Fruit fly (Drosophila melanogaster): ENCODE data around the gene milt.

Gene milt

dm6 chr2L:7043039-7043905 lies 5.6 kb downstream of the milt start (continued):
- TF ChIP-seq NC2β (GFP tag; optimal IDR thresholded peaks at IDR 0.05) (peak; percentile 33), Doc3 (GFP tag; IDR thresholded peaks at IDR 0.05; ENCODE audit: partially characterized antibody) (no peak), CG3726 (GFP tag; IDR thresholded peaks at IDR 0.05) (no peak), kni (GFP tag; optimal IDR thresholded peaks at IDR 0.05) (peak; percentile 60), bab2 (GFP tag; optimal IDR thresholded peaks at IDR 0.05) (peak; percentile 24), CG8765 (GFP tag; IDR thresholded peaks at IDR 0.05) (no peak), psq (GFP tag; optimal IDR thresholded peaks at IDR 0.05) (no peak), emc (GFP tag; optimal IDR thresholded peaks at IDR 0.05) (no peak), Drgx (GFP tag; IDR thresholded peaks at IDR 0.05) (0 out of 2 replicates have a peak, but pooled peaks have one; percentile 10), amos (GFP tag; IDR thresholded peaks at IDR 0.05; ENCODE audit: partially characterized antibody) (no peak), inv (GFP tag; IDR thresholded peaks at IDR 0.05; ENCODE audit: partially characterized antibody) (no peak), kah (GFP tag; optimal IDR thresholded peaks at IDR 0.05) (no peak), CG10543 (GFP tag; optimal IDR thresholded peaks at IDR 0.05) (no peak), ap (GFP tag; IDR thresholded peaks at IDR 0.05) (no peak), Ada2b (GFP tag; IDR thresholded peaks at IDR 0.05) (no peak), CG6654 (GFP tag; optimal IDR thresholded peaks at IDR 0.05) (no peak), dimm (GFP tag; IDR thresholded peaks at IDR 0.05) (no peak), Pdp1 (GFP tag; optimal IDR thresholded peaks at IDR 0.05) (peak; percentile 7 to 94), CkIIα-i1 (GFP tag; IDR thresholded peaks at IDR 0.05) (no peak; the same call in 1 of the 2 replicates), nau (GFP tag; optimal IDR thresholded peaks at IDR 0.05) (no peak), nmo (GFP tag; optimal IDR thresholded peaks at IDR 0.05) (no peak), nom (GFP tag; optimal IDR thresholded peaks at IDR 0.05) (no peak), vnd (GFP tag; IDR thresholded peaks at IDR 0.05; ENCODE audit: partially characterized antibody) (no peak), CG14441 (GFP tag; IDR thresholded peaks at IDR 0.05) (no peak), CG4282 (GFP tag; optimal IDR thresholded peaks at IDR 0.05) (peak; percentile 54), danr (GFP tag; IDR thresholded peaks at IDR 0.05) (no peak), exex (tag; optimal IDR thresholded peaks at IDR 0.05) (no peak), sug (tag; optimal IDR thresholded peaks at IDR 0.05) (no peak), unc-4 (GFP tag; IDR thresholded peaks at IDR 0.05; ENCODE audit: partially characterized antibody) (no peak), CHES-1-like (GFP tag; optimal IDR thresholded peaks at IDR 0.05) (no peak), wek (GFP tag; optimal IDR thresholded peaks at IDR 0.05) (peak; percentile 41), klu (GFP tag; IDR thresholded peaks at IDR 0.05) (no peak), CG10321 (GFP tag; IDR thresholded peaks at IDR 0.05) (peak; percentile 65; the same call in 1 of the 2 replicates), repo (GFP tag; optimal IDR thresholded peaks at IDR 0.05) (no peak), sima (GFP tag; optimal IDR thresholded peaks at IDR 0.05) (no peak), CG15696 (tag; optimal IDR thresholded peaks at IDR 0.05) (peak; percentile 69), schlank (tag; optimal IDR thresholded peaks at IDR 0.05) (no peak), CG31365 (tag; optimal IDR thresholded peaks at IDR 0.05) (no peak), Meics (GFP tag; optimal IDR thresholded peaks at IDR 0.05) (no peak), slp2 (GFP tag; optimal IDR thresholded peaks at IDR 0.05) (no peak), CG32767 (GFP tag; IDR thresholded peaks at IDR 0.05) (no peak), abd-A (tag; optimal IDR thresholded peaks at IDR 0.05) (no peak), Dad (GFP tag; optimal IDR thresholded peaks at IDR 0.05) (no peak), CG12219 (GFP tag; optimal IDR thresholded peaks at IDR 0.05) (peak; percentile 47), onecut (GFP tag; IDR thresholded peaks at IDR 0.05) (peak; percentile 71), HmgZ (tag; optimal IDR thresholded peaks at IDR 0.05) (no peak), ash1 (GFP tag; optimal IDR thresholded peaks at IDR 0.05) (no peak), gsb-n (tag; optimal IDR thresholded peaks at IDR 0.05) (peak; percentile 54), CG8089 (GFP tag; optimal IDR thresholded peaks at IDR 0.05) (peak; percentile 54)
